Fruit fly (Drosophila melanogaster) whole organism, embryonic: Measurements from ENCODE around the gene CG34180.

Source experiments
- Aef1 ChIP-seq: fragments of 200-800 bp; sonication (Bioruptor generic); IDR thresholded peaks from 3 replicates; pipeline ENCODE4 v1.3.6; 2022; ENCODE audit warnings: missing biosample characterization, missing genetic modification characterization
- Blimp-1 ChIP-seq: fragments of 200-800 bp; sonication (Bioruptor generic); optimal IDR thresholded peaks from 3 replicates; lab custom pipeline; 2018; ENCODE audit warnings: missing biosample characterization, missing genetic modification characterization, mild to moderate bottlenecking, moderate library complexity, missing genetic modification reagents
- CG10209 ChIP-seq: fragments of 200-800 bp; sonication (Bioruptor generic); optimal IDR thresholded peaks from 3 replicates; lab custom pipeline; 2017; ENCODE audit warnings: missing biosample characterization, mild to moderate bottlenecking, missing genetic modification characterization, missing genetic modification reagents
- CG10267 ChIP-seq: fragments of 200-800 bp; sonication (Bioruptor generic); optimal IDR thresholded peaks from 2 replicates; lab custom pipeline; 2018; ENCODE audit warnings: missing biosample characterization, mild to moderate bottlenecking, missing genetic modification characterization, moderate library complexity
- CG11695 ChIP-seq: fragments of 200-800 bp; sonication (Bioruptor generic); IDR thresholded peaks from 3 replicates; pipeline ENCODE4 v1.3.6; 2022; ENCODE audit warnings: missing biosample characterization, missing genetic modification characterization
- CG11696 ChIP-seq: fragments of 200-800 bp; sonication (Bioruptor generic); IDR thresholded peaks from 2 replicates; pipeline ENCODE4 v1.3.6; 2022; ENCODE audit warnings: missing biosample characterization, missing genetic modification characterization
- CG1233 ChIP-seq: fragments of 200-800 bp; sonication (Bioruptor generic); optimal IDR thresholded peaks from 4 replicates; lab custom pipeline; 2018; ENCODE audit warnings: missing biosample characterization, mild to moderate bottlenecking, missing genetic modification characterization
- CG13287 ChIP-seq: fragments of 200-800 bp; sonication (Bioruptor generic); IDR thresholded peaks from 2 replicates; pipeline ENCODE4 v1.3.6; 2022; ENCODE audit warnings: missing biosample characterization, missing genetic modification characterization; ENCODE audit not compliant: partially characterized antibody
- CG15011 ChIP-seq: fragments of 200-800 bp; sonication (Bioruptor generic); optimal IDR thresholded peaks from 3 replicates; lab custom pipeline; 2018; ENCODE audit warnings: missing biosample characterization, mild to moderate bottlenecking, missing genetic modification characterization
- CG15479 ChIP-seq: fragments of 200-800 bp; sonication (Bioruptor generic); optimal IDR thresholded peaks from 3 replicates; lab custom pipeline; 2019; ENCODE audit warnings: missing biosample characterization, mild to moderate bottlenecking, missing genetic modification characterization, moderate library complexity
- CG2875 ChIP-seq: fragments of 200-800 bp; sonication (Bioruptor generic); optimal IDR thresholded peaks from 2 replicates; lab custom pipeline; 2017; ENCODE audit warnings: missing biosample characterization, mild to moderate bottlenecking, missing genetic modification characterization, missing genetic modification reagents
- CG30020 ChIP-seq: fragments of 200-800 bp; optimal IDR thresholded peaks from 2 replicates; lab custom pipeline; 2019; ENCODE audit warnings: missing biosample characterization, mild to moderate bottlenecking, missing genetic modification characterization, moderate library complexity
- CG31388 ChIP-seq: fragments of 200-800 bp; sonication (Bioruptor generic); optimal IDR thresholded peaks from 2 replicates; lab custom pipeline; 2016; ENCODE audit warnings: missing biosample characterization, missing genetic modification characterization
- CG3838 ChIP-seq: fragments of 200-800 bp; sonication (Bioruptor generic); optimal IDR thresholded peaks from 3 replicates; lab custom pipeline; 2016; ENCODE audit warnings: missing biosample characterization, missing genetic modification characterization
- CG42726 ChIP-seq: fragments of 200-800 bp; sonication (Bioruptor generic); IDR thresholded peaks from 2 replicates; pipeline ENCODE4 v1.3.6; 2022; ENCODE audit warnings: missing biosample characterization, missing genetic modification characterization; ENCODE audit not compliant: partially characterized antibody
- CG4730 ChIP-seq: fragments of 200-800 bp; sonication (Bioruptor generic); IDR thresholded peaks from 2 replicates; pipeline ENCODE4 v1.3.6; 2022; ENCODE audit warnings: missing biosample characterization, missing genetic modification characterization
- CG4820 ChIP-seq: fragments of 200-800 bp; sonication (Bioruptor generic); optimal IDR thresholded peaks from 3 replicates; lab custom pipeline; 2016; ENCODE audit warnings: missing biosample characterization, missing genetic modification characterization
- CG4854 ChIP-seq: fragments of 200-800 bp; sonication (Bioruptor generic); optimal IDR thresholded peaks from 2 replicates; lab custom pipeline; 2016; ENCODE audit warnings: missing biosample characterization, missing genetic modification characterization, inconsistent platforms
- CG6272 ChIP-seq: fragments of 200-800 bp; sonication (Bioruptor generic); IDR thresholded peaks from 2 replicates; pipeline ENCODE4 v1.3.6; 2022; ENCODE audit warnings: missing biosample characterization, missing genetic modification characterization
- CoRest ChIP-seq: fragments of 200-800 bp; sonication (Bioruptor generic); optimal IDR thresholded peaks from 3 replicates; lab custom pipeline; 2018; ENCODE audit warnings: missing biosample characterization, mild to moderate bottlenecking, missing genetic modification characterization, moderate library complexity
- Doc2 ChIP-seq: fragments of 200-800 bp; sonication (Bioruptor generic); IDR thresholded peaks from 2 replicates; pipeline ENCODE4 v1.3.6; 2022; ENCODE audit warnings: missing biosample characterization, missing genetic modification characterization
- H2.0 ChIP-seq: fragments of 200-800 bp; sonication (Bioruptor generic); IDR thresholded peaks from 2 replicates; pipeline ENCODE4 v1.3.6; 2022; ENCODE audit warnings: missing biosample characterization, missing genetic modification characterization
- HLHmδ ChIP-seq: fragments of 200-800 bp; sonication (Bioruptor generic); optimal IDR thresholded peaks from 2 replicates; lab custom pipeline; 2018; ENCODE audit warnings: missing biosample characterization, mild to moderate bottlenecking, missing genetic modification characterization, moderate library complexity
- HmgZ ChIP-seq: fragments of 200-800 bp; sonication (Bioruptor generic); optimal IDR thresholded peaks from 2 replicates; lab custom pipeline; 2018; ENCODE audit warnings: missing biosample characterization, mild to moderate bottlenecking, missing genetic modification characterization
- Lhr ChIP-seq: fragments of 200-800 bp; sonication (Bioruptor generic); optimal IDR thresholded peaks from 3 replicates; lab custom pipeline; 2017; ENCODE audit warnings: mild to moderate bottlenecking, missing biosample characterization, missing genetic modification reagents, missing genetic modification characterization
- MTF-1 ChIP-seq: fragments of 200-800 bp; sonication (Bioruptor generic); optimal IDR thresholded peaks from 2 replicates; lab custom pipeline; 2018; ENCODE audit warnings: missing biosample characterization, mild to moderate bottlenecking, missing genetic modification characterization, borderline replicate concordance
- Mrtf ChIP-seq: fragments of 200-800 bp; sonication (Bioruptor generic); IDR thresholded peaks from 3 replicates; pipeline ENCODE4 v1.3.6; 2022; ENCODE audit warnings: missing biosample characterization, missing genetic modification characterization
- Myb ChIP-seq: fragments of 200-800 bp; sonication (Bioruptor generic); optimal IDR thresholded peaks from 2 replicates; lab custom pipeline; 2016; ENCODE audit warnings: missing biosample characterization, missing genetic modification characterization
- Six4 ChIP-seq: fragments of 200-800 bp; sonication (Bioruptor generic); optimal IDR thresholded peaks from 2 replicates; lab custom pipeline; 2016; ENCODE audit warnings: missing biosample characterization, missing genetic modification characterization
- Sox100B ChIP-seq: fragments of 200-800 bp; sonication (Bioruptor generic); optimal IDR thresholded peaks from 3 replicates; lab custom pipeline; 2018; ENCODE audit warnings: missing biosample characterization, mild to moderate bottlenecking, missing genetic modification characterization
- Taf1 ChIP-seq: fragments of 200-800 bp; sonication (Bioruptor generic); IDR thresholded peaks from 2 replicates; pipeline ENCODE4 v1.3.6; 2022; ENCODE audit warnings: missing biosample characterization, missing genetic modification characterization
- bigmax ChIP-seq: fragments of 200-800 bp; sonication (Bioruptor generic); optimal IDR thresholded peaks from 2 replicates; lab custom pipeline; 2018; ENCODE audit warnings: missing biosample characterization, mild to moderate bottlenecking, missing genetic modification characterization
- cas ChIP-seq: fragments of 200-800 bp; sonication (Bioruptor generic); IDR thresholded peaks from 2 replicates; pipeline ENCODE4 v1.3.6; 2022; ENCODE audit warnings: missing biosample characterization, missing genetic modification characterization
- chinmo ChIP-seq: fragments of 200-800 bp; sonication (Bioruptor generic); IDR thresholded peaks from 4 replicates; pipeline ENCODE4 v1.3.6; 2022; ENCODE audit warnings: missing biosample characterization, missing genetic modification characterization; ENCODE audit not compliant: partially characterized antibody
- ci ChIP-seq: fragments of 200-800 bp; sonication (Bioruptor generic); IDR thresholded peaks from 3 replicates; pipeline ENCODE4 v1.3.6; 2022; ENCODE audit warnings: missing biosample characterization, missing genetic modification characterization
- da ChIP-seq: fragments of 200-800 bp; sonication (Bioruptor generic); optimal IDR thresholded peaks from 2 replicates; lab custom pipeline; 2016; ENCODE audit warnings: missing biosample characterization, missing genetic modification characterization
- exex ChIP-seq: fragments of 200-800 bp; sonication (Bioruptor generic); optimal IDR thresholded peaks from 4 replicates; lab custom pipeline; 2018; ENCODE audit warnings: missing biosample characterization, mild to moderate bottlenecking, missing genetic modification characterization, moderate library complexity
- fd96Cb ChIP-seq: fragments of 200-800 bp; sonication (Bioruptor generic); optimal IDR thresholded peaks from 2 replicates; lab custom pipeline; 2018; ENCODE audit warnings: missing biosample characterization, mild to moderate bottlenecking, missing genetic modification characterization, moderate library complexity
- gfzf ChIP-seq: fragments of 200-800 bp; sonication (Bioruptor generic); optimal IDR thresholded peaks from 2 replicates; lab custom pipeline; 2016; ENCODE audit warnings: missing biosample characterization, mild to moderate bottlenecking, missing genetic modification characterization, moderate library complexity
- lov ChIP-seq, 2 experiments: fragments of 200-800 bp in 1 of 2; fragments of >200 bp in 1 of 2; sonication (Bioruptor generic) in 1 of 2; IDR thresholded peaks in 1 of 2; optimal IDR thresholded peaks in 1 of 2; 2 replicates in 1 of 2; 3 replicates in 1 of 2; pipeline versions ENCODE4 v1.3.6 to Lab custom; 2017 to 2022; ENCODE audit warnings: missing biosample characterization in 1 of 2, missing genetic modification characterization in 1 of 2
- nerfin-1 ChIP-seq: fragments of 200-800 bp; sonication (Bioruptor generic); optimal IDR thresholded peaks from 3 replicates; lab custom pipeline; 2019; ENCODE audit warnings: missing biosample characterization, mild to moderate bottlenecking, missing genetic modification characterization, moderate library complexity
- nerfin-2 ChIP-seq: fragments of 200-800 bp; sonication (Bioruptor generic); IDR thresholded peaks from 2 replicates; pipeline ENCODE4 v1.3.6; 2022; ENCODE audit warnings: missing biosample characterization, missing genetic modification characterization; ENCODE audit not compliant: partially characterized antibody
- pnt ChIP-seq: fragments of 200-800 bp; sonication (Bioruptor generic); optimal IDR thresholded peaks from 3 replicates; lab custom pipeline; 2016; ENCODE audit warnings: missing biosample characterization, missing genetic modification characterization
- pum ChIP-seq: fragments of 200-800 bp; sonication (Bioruptor generic); optimal IDR thresholded peaks from 2 replicates; lab custom pipeline; 2016; ENCODE audit warnings: missing biosample characterization, missing genetic modification characterization
- sc ChIP-seq, 3 experiments: fragments of >200 bp in 2 of 3; fragments of 200-800 bp in 1 of 3; sonication (Bioruptor generic) in 1 of 3; optimal IDR thresholded peaks; 2 replicates in 2 of 3; 3 replicates in 1 of 3; lab custom pipeline; 2017; ENCODE audit warnings: mild to moderate bottlenecking in 1 of 3, missing biosample characterization in 1 of 3, missing genetic modification characterization in 1 of 3, missing genetic modification reagents in 1 of 3
- sna ChIP-seq: fragments of 200-800 bp; sonication (Bioruptor generic); IDR thresholded peaks from 2 replicates; pipeline ENCODE4 v1.3.6; 2022; ENCODE audit warnings: missing biosample characterization, missing genetic modification characterization; ENCODE audit not compliant: partially characterized antibody
- trem ChIP-seq: fragments of 200-800 bp; optimal IDR thresholded peaks from 3 replicates; lab custom pipeline; 2019; ENCODE audit warnings: missing biosample characterization, mild to moderate bottlenecking, missing genetic modification characterization, moderate library complexity
- zen2 ChIP-seq: fragments of 200-800 bp; sonication (Bioruptor generic); IDR thresholded peaks from 3 replicates; pipeline ENCODE4 v1.3.6; 2022; ENCODE audit warnings: missing biosample characterization, missing genetic modification characterization; ENCODE audit not compliant: partially characterized antibody
- zfh2 ChIP-seq: fragments of 200-800 bp; sonication (Bioruptor generic); optimal IDR thresholded peaks from 2 replicates; lab custom pipeline; 2016; ENCODE audit warnings: missing biosample characterization, missing genetic modification characterization

CG34180 gene

dm6 chr2L:6037830-6038229, 22.5 kb upstream of the CG34180 start, which contains the start of the genes CG9117 and CG31643 (continued):
- TF ChIP-seq gfzf (peak; percentile 16), Sox100B (GFP tag; lab: Kevin White, UChicago) (no peak), pnt (peak; percentile 39), Blimp-1 (no peak), exex (peak; percentile 60), CG1233 (GFP tag; lab: Kevin White, UChicago) (peak; percentile 30), CG15479 (no peak), CG4854 (peak; percentile 10), pum (GFP tag; lab: Kevin White, UChicago) (peak; percentile 13), Mrtf (no peak), lov (optimal IDR thresholded peaks at IDR 0.05; lab: Kevin White, UChicago) (no peak), lov (GFP tag; IDR thresholded peaks at IDR 0.05; lab: Robert Waterston, UW) (no peak), Lhr (GFP tag; lab: Kevin White, UChicago) (no peak), CG4730 (GFP tag; lab: Robert Waterston, UW) (no peak), Six4 (GFP tag; lab: Kevin White, UChicago) (peak; percentile 54), HLHmδ (GFP tag; lab: Kevin White, UChicago) (no peak), H2.0 (no peak), CG10209 (GFP tag; lab: Kevin White, UChicago) (peak; percentile 20), sc (optimal IDR thresholded peaks at IDR 0.05; lab: Kevin White, UChicago) (no peak), sc (GFP tag; optimal IDR thresholded peaks at IDR 0.05; lab: Kevin White, UChicago) (no peak), CG42726 (no peak), cas (GFP tag; lab: Robert Waterston, UW) (no peak), nerfin-2 (GFP tag; lab: Robert Waterston, UW) (no peak), CG11696 (GFP tag; lab: Robert Waterston, UW) (no peak), CG11695 (GFP tag; lab: Robert Waterston, UW) (peak; percentile 43; the same call in 1 of the 3 replicates), chinmo (GFP tag; lab: Robert Waterston, UW) (no peak), CG2875 (no peak), zfh2 (peak; percentile 68), Aef1 (no peak), MTF-1 (GFP tag; lab: Kevin White, UChicago) (no peak), fd96Cb (peak; percentile 9), nerfin-1 (peak; percentile 61), trem (tag; lab: Kevin White, UChicago) (peak; percentile 99), CG31388 (GFP tag; lab: Kevin White, UChicago) (no peak), CG4820 (GFP tag; lab: Kevin White, UChicago) (peak; percentile 49), da (GFP tag; lab: Kevin White, UChicago) (no peak), Doc2 (GFP tag; lab: Robert Waterston, UW) (no peak), sna (GFP tag; lab: Robert Waterston, UW) (no peak), CoRest (peak; percentile 42), HmgZ (peak; percentile 78), CG6272 (GFP tag; lab: Robert Waterston, UW) (no peak), Myb (GFP tag; lab: Kevin White, UChicago) (peak; percentile 42), ci (0 out of 3 replicates have a peak, but pooled peaks have one; percentile 31), CG10267 (peak; percentile 57), zen2 (GFP tag; lab: Robert Waterston, UW) (no peak), Taf1 (GFP tag; lab: Robert Waterston, UW) (no peak), CG15011 (GFP tag; lab: Kevin White, UChicago) (no peak), bigmax (GFP tag; lab: Kevin White, UChicago) (no peak), CG30020 (tag; lab: Kevin White, UChicago) (peak; percentile 8), CG13287 (GFP tag; lab: Robert Waterston, UW) (peak; percentile 62), CG3838 (no peak)
